Fruit fly (Drosophila melanogaster) whole organism, wandering third instar larva: ENCODE data around the gene sud1.

Source experiments
- Abd-B ChIP-seq: fragments of >200 bp; optimal IDR thresholded peaks from 2 replicates; lab custom pipeline; 2017; ENCODE audit warnings: missing biosample characterization, missing genetic modification characterization
- Myc ChIP-seq: fragments of >200 bp; optimal IDR thresholded peaks from 2 replicates; lab custom pipeline; 2017
- br ChIP-seq: fragments of 200-800 bp; sonication (Bioruptor generic); optimal IDR thresholded peaks from 2 replicates; lab custom pipeline; 2016; ENCODE audit warnings: missing biosample characterization, missing genetic modification characterization
- fru ChIP-seq: fragments of 200-800 bp; sonication (Bioruptor generic); optimal IDR thresholded peaks from 3 replicates; lab custom pipeline; 2016; ENCODE audit warnings: missing biosample characterization, mild to moderate bottlenecking, missing genetic modification characterization
- lola ChIP-seq: fragments of >200 bp; optimal IDR thresholded peaks from 2 replicates; lab custom pipeline; 2017; ENCODE audit warnings: missing biosample characterization, missing genetic modification characterization
- psq ChIP-seq: fragments of 200-800 bp; sonication (Bioruptor generic); optimal IDR thresholded peaks from 3 replicates; lab custom pipeline; 2017; ENCODE audit warnings: missing biosample characterization, mild to moderate bottlenecking, missing genetic modification characterization, moderate library complexity
- woc ChIP-seq: sonication (Bioruptor generic); optimal IDR thresholded peaks from 2 replicates; lab custom pipeline; 2016; ENCODE audit warnings: missing biosample characterization, mild to moderate bottlenecking, missing genetic modification characterization

DNA sequence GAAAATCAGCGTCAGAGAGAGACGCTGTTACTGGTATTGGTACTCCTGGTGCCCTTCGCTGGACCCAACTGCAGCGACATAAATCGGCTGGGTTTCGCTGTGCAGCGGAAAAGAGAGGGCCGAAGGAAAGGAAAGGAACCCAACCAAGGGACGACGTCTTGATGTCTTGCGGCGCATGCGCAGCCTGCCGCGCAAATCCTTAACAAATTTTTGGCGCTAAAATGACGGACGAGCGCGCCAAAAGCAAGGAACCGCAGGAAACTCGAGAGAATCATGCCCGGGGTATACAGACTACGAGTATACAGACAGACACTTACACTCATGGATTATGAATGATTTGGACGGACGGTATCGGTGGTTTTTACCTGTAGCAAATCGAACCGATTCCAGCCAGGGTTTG lies 50.7 kb downstream of the sud1 start:
- TF ChIP-seq lola (GFP tag; lab: Kevin White, UChicago) (no peak), br (GFP tag; lab: Kevin White, UChicago) (no peak), woc (GFP tag; lab: Kevin White, UChicago) (no peak), psq (no peak), Abd-B (no peak), Myc (no peak), fru (no peak)
